Worm (Caenorhabditis elegans): ENCODE results near the gene Y54G2A.52.

The Y54G2A.52 gene

ce11 chrIV:2761477-2761876, 37.0 kb downstream of the Y54G2A.52 start:
- no peak for TF ChIP-seq unc-39 (tag; optimal IDR thresholded peaks at IDR 0.05)
- TF ChIP-seq ces-1 (GFP tag; optimal IDR thresholded peaks at IDR 0.05): no peak
- no peak for TF ChIP-seq pha-4 (tag; optimal IDR thresholded peaks at IDR 0.05)
- TF ChIP-seq bed-3 (GFP tag; optimal IDR thresholded peaks at IDR 0.05): no peak
- TF ChIP-seq lin-13 (tag; optimal IDR thresholded peaks at IDR 0.05): no peak
- TF ChIP-seq elt-1 (tag; optimal IDR thresholded peaks at IDR 0.05; ENCODE audit: borderline replicate concordance, insufficient read depth): no peak
- no peak for TF ChIP-seq ham-2 (GFP tag; optimal IDR thresholded peaks at IDR 0.05)
- TF ChIP-seq ztf-11 (tag; optimal IDR thresholded peaks at IDR 0.05): no peak
- no peak for TF ChIP-seq nhr-2 (tag; optimal IDR thresholded peaks at IDR 0.05)
- no peak for TF ChIP-seq nhr-12 (tag; optimal IDR thresholded peaks at IDR 0.05)
- TF ChIP-seq ceh-83 (GFP tag; optimal IDR thresholded peaks at IDR 0.05): no peak
- TF ChIP-seq sem-2 (GFP tag; optimal IDR thresholded peaks at IDR 0.05): no peak
- no peak for TF ChIP-seq nhr-76 (tag; optimal IDR thresholded peaks at IDR 0.05)
- TF ChIP-seq mab-5 (tag; optimal IDR thresholded peaks at IDR 0.05): no peak
- TF ChIP-seq unc-62 (GFP tag; optimal IDR thresholded peaks at IDR 0.05): no peak
- TF ChIP-seq drap-1 (GFP tag; optimal IDR thresholded peaks at IDR 0.05): no peak
- no peak for TF ChIP-seq ceh-39 (tag; optimal IDR thresholded peaks at IDR 0.05)

- no peak for TF ChIP-seq ham-2 (GFP tag; optimal IDR thresholded peaks at IDR 0.05)
- TF ChIP-seq ztf-11 (tag; optimal IDR thresholded peaks at IDR 0.05): no peak
Measured at ce11 chrIV:2759163-2759562, 39.3 kb downstream of the Y54G2A.52 start, which contains the start of gene Y54G2A.38. Y54G2A.38 (plus strand) TSS chrIV:2759463.

ce11 chrIV:2758079-2758478, 40.4 kb downstream of the Y54G2A.52 start:
- no peak for TF ChIP-seq drap-1 (GFP tag; optimal IDR thresholded peaks at IDR 0.05)
- TF ChIP-seq nhr-12 (tag; optimal IDR thresholded peaks at IDR 0.05): no peak
- no peak for TF ChIP-seq M03D4.4 (tag; optimal IDR thresholded peaks at IDR 0.05)
- TF ChIP-seq lin-13 (tag; optimal IDR thresholded peaks at IDR 0.05): no peak
- no peak for TF ChIP-seq sem-2 (GFP tag; optimal IDR thresholded peaks at IDR 0.05)
- no peak for TF ChIP-seq ham-2 (GFP tag; optimal IDR thresholded peaks at IDR 0.05)
- TF ChIP-seq tbx-8 (GFP tag; optimal IDR thresholded peaks at IDR 0.05): no peak
- no peak for TF ChIP-seq snpc-4 (tag; optimal IDR thresholded peaks at IDR 0.05)
- no peak for TF ChIP-seq ces-1 (GFP tag; optimal IDR thresholded peaks at IDR 0.05)
- no peak for TF ChIP-seq elt-1 (tag; optimal IDR thresholded peaks at IDR 0.05; ENCODE audit: borderline replicate concordance, insufficient read depth)

- no peak for TF ChIP-seq lsy-2 (tag; optimal IDR thresholded peaks at IDR 0.05)
Measured at ce11 chrIV:2753541-2753940, 44.9 kb downstream of the Y54G2A.52 start.

- TF ChIP-seq ceh-43 (GFP tag; optimal IDR thresholded peaks at IDR 0.05) (no peak), drap-1 (GFP tag; optimal IDR thresholded peaks at IDR 0.05) (no peak), mls-2 (tag; optimal IDR thresholded peaks at IDR 0.05) (no peak), mab-5 (tag; optimal IDR thresholded peaks at IDR 0.05) (no peak), nhr-12 (tag; optimal IDR thresholded peaks at IDR 0.05) (no peak), ham-2 (GFP tag; optimal IDR thresholded peaks at IDR 0.05) (no peak), nhr-28 (tag; optimal IDR thresholded peaks at IDR 0.05) (no peak), lin-13 (tag; optimal IDR thresholded peaks at IDR 0.05) (no peak)
Measured at ce11 chrIV:2751568-2751967, 46.9 kb downstream of the Y54G2A.52 start, which contains the start of gene Y54G2A.41. Y54G2A.41 (plus strand) TSS chrIV:2751868.

- no peak for TF ChIP-seq M03D4.4 (tag; optimal IDR thresholded peaks at IDR 0.05)
- no peak for TF ChIP-seq mep-1 (tag; optimal IDR thresholded peaks at IDR 0.05)
- no peak for TF ChIP-seq ceh-83 (GFP tag; optimal IDR thresholded peaks at IDR 0.05)
- TF ChIP-seq pha-4 (tag; optimal IDR thresholded peaks at IDR 0.05): no peak
- no peak for TF ChIP-seq blmp-1 (tag; optimal IDR thresholded peaks at IDR 0.05)
- TF ChIP-seq nhr-237 (tag; optimal IDR thresholded peaks at IDR 0.05): no peak
- no peak for TF ChIP-seq ces-1 (GFP tag; optimal IDR thresholded peaks at IDR 0.05)
- TF ChIP-seq lin-13 (tag; optimal IDR thresholded peaks at IDR 0.05): no peak
- no peak for TF ChIP-seq ceh-39 (tag; optimal IDR thresholded peaks at IDR 0.05)
- no peak for TF ChIP-seq elt-3 (tag; optimal IDR thresholded peaks at IDR 0.05)
- TF ChIP-seq nhr-12 (tag; optimal IDR thresholded peaks at IDR 0.05): no peak
- no peak for TF ChIP-seq zip-8 (tag; optimal IDR thresholded peaks at IDR 0.05)
- TF ChIP-seq ceh-43 (GFP tag; optimal IDR thresholded peaks at IDR 0.05): no peak
- TF ChIP-seq unc-39 (tag; optimal IDR thresholded peaks at IDR 0.05): no peak
- TF ChIP-seq bed-3 (GFP tag; optimal IDR thresholded peaks at IDR 0.05): no peak
- no peak for TF ChIP-seq nhr-2 (tag; optimal IDR thresholded peaks at IDR 0.05)
- TF ChIP-seq sem-2 (GFP tag; optimal IDR thresholded peaks at IDR 0.05): no peak
- TF ChIP-seq elt-1 (tag; optimal IDR thresholded peaks at IDR 0.05; ENCODE audit: borderline replicate concordance, insufficient read depth): no peak
- TF ChIP-seq nhr-28 (tag; optimal IDR thresholded peaks at IDR 0.05): no peak
- TF ChIP-seq unc-120 (tag; optimal IDR thresholded peaks at IDR 0.05; ENCODE audit: poor library complexity, severe bottlenecking): no peak
Measured at ce11 chrIV:2750607-2751006, 47.9 kb downstream of the Y54G2A.52 start.

Measured in whole organism, mixed stage, embryonic.